Comparison of ENCODE assay signal across 6 fruit fly cellular contexts in the genomic region with DNA sequence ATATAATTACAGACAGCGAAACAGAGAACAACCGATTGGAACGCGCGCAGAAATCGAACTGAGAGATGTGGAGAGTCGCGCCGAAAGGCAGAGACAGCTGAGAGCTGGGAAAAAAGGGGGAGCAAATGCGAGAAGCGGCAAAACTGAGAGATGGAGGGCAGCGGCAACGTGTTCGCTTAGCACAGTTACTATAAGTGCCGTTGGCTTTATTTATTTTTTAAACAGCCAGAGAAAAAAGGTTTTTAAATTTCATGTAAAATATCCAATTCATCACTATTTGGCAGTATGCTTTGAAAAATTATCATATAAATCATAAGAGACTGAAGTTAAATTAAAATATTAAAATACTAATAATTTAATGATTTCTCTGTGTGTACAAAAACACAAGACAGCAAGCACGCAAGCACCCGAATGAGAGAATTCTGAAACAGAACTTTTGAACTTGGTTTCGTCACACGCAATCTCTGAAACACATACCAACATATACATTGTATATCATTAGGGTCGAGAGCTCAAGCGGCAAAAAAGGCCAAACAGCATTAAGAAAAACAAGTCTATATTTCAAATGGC.
TF ChIP-seq lines count a peak whose summit lies in the region.

No protein-coding gene starts in this region.

- TF ChIP-seq CTCF in whole organism, embryonic (GFP tag; optimal IDR thresholded peaks at IDR 0.05; lab: Kevin White, UChicago): no peak

TF ChIP-seq in whole organism, 6 proteins besides CTCF, POLR2A, EP300 and RAD21:
- TF ChIP-seq usp (GFP tag; optimal IDR thresholded peaks at IDR 0.05; lab: Kevin White, UChicago) (no peak), Dll (optimal IDR thresholded peaks at IDR 0.05; lab: Kevin White, UChicago) (peak; percentile 83), CG8478 (optimal IDR thresholded peaks at IDR 0.05; lab: Kevin White, UChicago) (no peak), EcR (GFP tag; optimal IDR thresholded peaks at IDR 0.05; lab: Kevin White, UChicago) (no peak), pan (optimal IDR thresholded peaks at IDR 0.05; lab: Kevin White, UChicago) (no peak), psq (optimal IDR thresholded peaks at IDR 0.05; lab: Kevin White, UChicago) (no peak)
TF ChIP-seq in whole organism: peak in this region for 1.

TF ChIP-seq in whole organism, adult, 20 proteins besides CTCF, POLR2A, EP300 and RAD21 (continues in another document):
- TF ChIP-seq CG14711 (tag; optimal IDR thresholded peaks at IDR 0.05; lab: Kevin White, UChicago) (peak; percentile 74), bab1 (GFP tag; optimal IDR thresholded peaks at IDR 0.05; lab: Kevin White, UChicago) (peak; percentile 44), cnc (optimal IDR thresholded peaks at IDR 0.05; lab: Kevin White, UChicago) (no peak), CG11617 (GFP tag; optimal IDR thresholded peaks at IDR 0.05; lab: Kevin White, UChicago) (peak; percentile 73), Mnt (GFP tag; optimal IDR thresholded peaks at IDR 0.05; lab: Kevin White, UChicago) (peak; percentile 50), ovo (GFP tag; optimal IDR thresholded peaks at IDR 0.05; lab: Kevin White, UChicago) (peak; percentile 45), Hr96 (GFP tag; optimal IDR thresholded peaks at IDR 0.05; lab: Kevin White, UChicago) (no peak), tj (GFP tag; optimal IDR thresholded peaks at IDR 0.05; lab: Kevin White, UChicago) (peak; percentile 31), cic (GFP tag; optimal IDR thresholded peaks at IDR 0.05; lab: Kevin White, UChicago) (peak; percentile 21), CG7101 (tag; optimal IDR thresholded peaks at IDR 0.05; lab: Kevin White, UChicago) (peak; percentile 75), CG5204 (GFP tag; optimal IDR thresholded peaks at IDR 0.05; lab: Kevin White, UChicago) (peak; percentile 55), toe (GFP tag; optimal IDR thresholded peaks at IDR 0.05; lab: Kevin White, UChicago) (peak; percentile 47), CG1620 (GFP tag; optimal IDR thresholded peaks at IDR 0.05; lab: Kevin White, UChicago) (peak; percentile 6), Clk (GFP tag; optimal IDR thresholded peaks at IDR 0.05; lab: Kevin White, UChicago) (peak; percentile 52), Crg-1 (GFP tag; optimal IDR thresholded peaks at IDR 0.05; lab: Kevin White, UChicago) (peak; percentile 61)

TF ChIP-seq in whole organism, embryonic, 481 proteins besides CTCF, POLR2A, EP300 and RAD21 (continues in another document):
- TF ChIP-seq Ets97D (GFP tag; optimal IDR thresholded peaks at IDR 0.05; lab: Kevin White, UChicago) (no peak), CG43689 (GFP tag; IDR thresholded peaks at IDR 0.05; lab: Robert Waterston, UW) (peak; percentile 75), sr (GFP tag; IDR thresholded peaks at IDR 0.05; lab: Robert Waterston, UW) (no peak), CG10366 (GFP tag; IDR thresholded peaks at IDR 0.05; lab: Robert Waterston, UW) (peak; percentile 74), CG4424 (GFP tag; optimal IDR thresholded peaks at IDR 0.05; lab: Kevin White, UChicago) (peak; percentile 63), CG6791 (GFP tag; IDR thresholded peaks at IDR 0.05; lab: Robert Waterston, UW; ENCODE audit: partially characterized antibody) (no peak), D19A (tag; optimal IDR thresholded peaks at IDR 0.05; lab: Kevin White, UChicago) (peak; percentile 72), kah (GFP tag; optimal IDR thresholded peaks at IDR 0.05; lab: Kevin White, UChicago) (peak; percentile 49), Sry-β (GFP tag; optimal IDR thresholded peaks at IDR 0.05; lab: Kevin White, UChicago) (no peak), CG9609 (GFP tag; optimal IDR thresholded peaks at IDR 0.05; lab: Kevin White, UChicago) (peak; percentile 48), grau (tag; optimal IDR thresholded peaks at IDR 0.05; lab: Kevin White, UChicago) (peak; percentile 88), Ravus (GFP tag; IDR thresholded peaks at IDR 0.05; lab: Robert Waterston, UW) (peak; percentile 79), sim (GFP tag; IDR thresholded peaks at IDR 0.05; lab: Robert Waterston, UW) (no peak), CG17385 (GFP tag; optimal IDR thresholded peaks at IDR 0.05; lab: Kevin White, UChicago) (peak; percentile 79), CG2678 (tag; optimal IDR thresholded peaks at IDR 0.05; lab: Kevin White, UChicago) (peak; percentile 93), CG1603 (tag; optimal IDR thresholded peaks at IDR 0.05; lab: Kevin White, UChicago) (peak; percentile 10)

TF ChIP-seq in whole organism, prepupa, 60 proteins besides CTCF, POLR2A, EP300 and RAD21 (continues in another document):
- TF ChIP-seq fd59A (GFP tag; optimal IDR thresholded peaks at IDR 0.05; lab: Kevin White, UChicago) (no peak), Eip93F (GFP tag; optimal IDR thresholded peaks at IDR 0.05; lab: Kevin White, UChicago) (no peak), lz (GFP tag; optimal IDR thresholded peaks at IDR 0.05; lab: Kevin White, UChicago) (peak; percentile 70), CG3919 (GFP tag; optimal IDR thresholded peaks at IDR 0.05; lab: Kevin White, UChicago) (peak; percentile 75), CG11902 (GFP tag; optimal IDR thresholded peaks at IDR 0.05; lab: Kevin White, UChicago) (peak; percentile 58), Eip78C (GFP tag; lab: Kevin White, UChicago) (peak; percentile 86), Ets96B (tag; optimal IDR thresholded peaks at IDR 0.05; lab: Kevin White, UChicago) (peak; percentile 52), Eip75B (GFP tag; optimal IDR thresholded peaks at IDR 0.05; lab: Kevin White, UChicago) (peak; percentile 53), Hr38 (GFP tag; optimal IDR thresholded peaks at IDR 0.05; lab: Kevin White, UChicago) (no peak), CG9139 (GFP tag; optimal IDR thresholded peaks at IDR 0.05; lab: Kevin White, UChicago) (peak; percentile 29), Gug (GFP tag; IDR thresholded peaks at IDR 0.05; lab: Robert Waterston, UW) (peak; percentile 71), CG34406 (GFP tag; optimal IDR thresholded peaks at IDR 0.05; lab: Kevin White, UChicago) (peak; percentile 48), CG8319 (GFP tag; optimal IDR thresholded peaks at IDR 0.05; lab: Kevin White, UChicago) (peak; percentile 44), fd85E (GFP tag; optimal IDR thresholded peaks at IDR 0.05; lab: Kevin White, UChicago) (peak; percentile 20), CG15336 (GFP tag; IDR thresholded peaks at IDR 0.05; lab: Robert Waterston, UW) (peak; percentile 65), Hr4 (GFP tag; optimal IDR thresholded peaks at IDR 0.05; lab: Kevin White, UChicago) (peak; percentile 15), CG6854 (GFP tag; optimal IDR thresholded peaks at IDR 0.05; lab: Kevin White, UChicago) (peak; percentile 67)

TF ChIP-seq in whole organism, pupa, 21 proteins besides CTCF, POLR2A, EP300 and RAD21 (continues in another document):
- TF ChIP-seq CG14655 (GFP tag; optimal IDR thresholded peaks at IDR 0.05; lab: Kevin White, UChicago) (peak; percentile 51), Pif1A (GFP tag; optimal IDR thresholded peaks at IDR 0.05; lab: Kevin White, UChicago) (no peak), CG34367 (tag; optimal IDR thresholded peaks at IDR 0.05; lab: Kevin White, UChicago) (peak; percentile 11), EcR (GFP tag; optimal IDR thresholded peaks at IDR 0.05; lab: Kevin White, UChicago) (no peak), D1 (tag; optimal IDR thresholded peaks at IDR 0.05; lab: Kevin White, UChicago) (no peak), rn (GFP tag; IDR thresholded peaks at IDR 0.05; lab: Robert Waterston, UW) (no peak), CG32121 (GFP tag; IDR thresholded peaks at IDR 0.05; lab: Robert Waterston, UW) (peak; percentile 75), CG10348 (GFP tag; IDR thresholded peaks at IDR 0.05; lab: Robert Waterston, UW) (no peak), CG8301 (tag; optimal IDR thresholded peaks at IDR 0.05; lab: Kevin White, UChicago) (peak; percentile 42), CG4496 (GFP tag; IDR thresholded peaks at IDR 0.05; lab: Robert Waterston, UW) (peak; percentile 77), CG13204 (GFP tag; optimal IDR thresholded peaks at IDR 0.05; lab: Kevin White, UChicago) (no peak), CG17806 (tag; optimal IDR thresholded peaks at IDR 0.05; lab: Kevin White, UChicago) (peak; percentile 56), Pif1B (GFP tag; optimal IDR thresholded peaks at IDR 0.05; lab: Kevin White, UChicago) (peak; percentile 32), gl (tag; optimal IDR thresholded peaks at IDR 0.05; lab: Kevin White, UChicago) (no peak), Ets98B (GFP tag; IDR thresholded peaks at IDR 0.05; lab: Robert Waterston, UW) (peak; percentile 71), Snoo (tag; optimal IDR thresholded peaks at IDR 0.05; lab: Kevin White, UChicago) (peak; percentile 22), CG9948 (tag; optimal IDR thresholded peaks at IDR 0.05; lab: Kevin White, UChicago) (peak; percentile 58), fd96Ca (GFP tag; IDR thresholded peaks at IDR 0.05; lab: Robert Waterston, UW) (0 out of 3 replicates have a peak, but pooled peaks have one; percentile 44)

TF ChIP-seq in whole organism, wandering third instar larva, 38 proteins besides CTCF, POLR2A, EP300 and RAD21 (continues in another document):
- peak; percentile 70 for TF ChIP-seq h (GFP tag; optimal IDR thresholded peaks at IDR 0.05; lab: Kevin White, UChicago)
- TF ChIP-seq Rel (GFP tag; optimal IDR thresholded peaks at IDR 0.05; lab: Kevin White, UChicago): peak; percentile 48
- no peak for TF ChIP-seq Rel (tag; optimal IDR thresholded peaks at IDR 0.05; lab: Kevin White, UChicago)
- TF ChIP-seq sv (GFP tag; optimal IDR thresholded peaks at IDR 0.05; lab: Kevin White, UChicago): peak; percentile 30
- TF ChIP-seq GATAd (GFP tag; optimal IDR thresholded peaks at IDR 0.05; lab: Kevin White, UChicago): no peak
- peak; percentile 52 for TF ChIP-seq Hnf4 (GFP tag; optimal IDR thresholded peaks at IDR 0.05; lab: Kevin White, UChicago)
- TF ChIP-seq N (GFP tag; optimal IDR thresholded peaks at IDR 0.05; lab: Kevin White, UChicago): no peak
- TF ChIP-seq woc (GFP tag; optimal IDR thresholded peaks at IDR 0.05; lab: Kevin White, UChicago): peak; percentile 10
- peak; percentile 14 for TF ChIP-seq Hr83 (GFP tag; optimal IDR thresholded peaks at IDR 0.05; lab: Kevin White, UChicago; ENCODE audit: poor library complexity, severe bottlenecking)
- TF ChIP-seq HLH106 (tag; optimal IDR thresholded peaks at IDR 0.05; lab: Kevin White, UChicago): peak; percentile 78
- no peak for TF ChIP-seq Hr78 (GFP tag; optimal IDR thresholded peaks at IDR 0.05; lab: Kevin White, UChicago)
- peak; percentile 68 for TF ChIP-seq fru (GFP tag; optimal IDR thresholded peaks at IDR 0.05; lab: Kevin White, UChicago)
- TF ChIP-seq Dfd (GFP tag; optimal IDR thresholded peaks at IDR 0.05; lab: Kevin White, UChicago): no peak
- peak; percentile 72 for TF ChIP-seq psq (GFP tag; optimal IDR thresholded peaks at IDR 0.05; lab: Kevin White, UChicago)
- TF ChIP-seq Jra (GFP tag; optimal IDR thresholded peaks at IDR 0.05; lab: Kevin White, UChicago): no peak
- TF ChIP-seq CG32264 (GFP tag; optimal IDR thresholded peaks at IDR 0.05; lab: Kevin White, UChicago): no peak
- TF ChIP-seq Abd-B (GFP tag; optimal IDR thresholded peaks at IDR 0.05; lab: Kevin White, UChicago): no peak
- TF ChIP-seq dmrt93B (GFP tag; optimal IDR thresholded peaks at IDR 0.05; lab: Kevin White, UChicago): peak; percentile 56
- peak; percentile 58 for TF ChIP-seq ey (GFP tag; optimal IDR thresholded peaks at IDR 0.05; lab: Kevin White, UChicago)
- TF ChIP-seq CG9705 (GFP tag; optimal IDR thresholded peaks at IDR 0.05; lab: Kevin White, UChicago): peak; percentile 34
- peak; percentile 15 for TF ChIP-seq Dif (GFP tag; optimal IDR thresholded peaks at IDR 0.05; lab: Kevin White, UChicago; ENCODE audit: partially characterized antibody)
